Fruit fly (Drosophila melanogaster) whole organism: Measurements from ENCODE around the gene CG32669.

Experiments
- CG8478 ChIP-seq: fragments of >200 bp; optimal IDR thresholded peaks from 2 replicates; lab custom pipeline; 2018; ENCODE audit warnings: inconsistent platforms
- Dll ChIP-seq: fragments of >200 bp; optimal IDR thresholded peaks from 2 replicates; lab custom pipeline; 2017
- psq ChIP-seq: fragments of >200 bp; optimal IDR thresholded peaks from 2 replicates; lab custom pipeline; 2017
- usp ChIP-seq: fragments of >200 bp; optimal IDR thresholded peaks from 2 replicates; lab custom pipeline; 2017; ENCODE audit warnings: missing biosample characterization, missing genetic modification characterization, mixed read lengths

DNA sequence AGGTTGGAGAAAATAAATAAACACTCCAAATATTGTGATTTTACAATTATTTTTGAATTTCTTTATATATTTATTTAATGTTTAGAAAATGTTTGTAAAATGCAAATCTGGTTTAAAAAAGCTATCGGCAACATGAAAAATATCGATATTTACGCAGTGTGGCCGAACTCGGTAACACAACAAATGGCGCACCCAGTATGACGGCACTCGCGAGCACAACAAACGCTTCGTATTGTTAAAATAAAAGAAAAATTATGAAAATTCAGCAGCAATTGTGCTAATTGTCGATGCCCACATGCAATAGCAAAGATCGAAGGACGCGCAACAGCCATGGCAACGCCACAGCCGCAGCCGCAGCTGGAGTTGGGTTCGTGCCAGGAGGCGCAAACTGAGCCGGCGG, 3.7 kb upstream of the CG32669 start, which contains the start of gene CG2202:
- no peak for TF ChIP-seq Dll
- TF ChIP-seq usp (GFP tag; lab: Kevin White, UChicago), result no peak
- no peak for TF ChIP-seq psq (lab: Kevin White, UChicago)
- TF ChIP-seq CG8478 (lab: Kevin White, UChicago), result no peak
